Fruit fly (Drosophila melanogaster): ENCODE data around the gene CG32817.

The CG32817 gene

DNA sequence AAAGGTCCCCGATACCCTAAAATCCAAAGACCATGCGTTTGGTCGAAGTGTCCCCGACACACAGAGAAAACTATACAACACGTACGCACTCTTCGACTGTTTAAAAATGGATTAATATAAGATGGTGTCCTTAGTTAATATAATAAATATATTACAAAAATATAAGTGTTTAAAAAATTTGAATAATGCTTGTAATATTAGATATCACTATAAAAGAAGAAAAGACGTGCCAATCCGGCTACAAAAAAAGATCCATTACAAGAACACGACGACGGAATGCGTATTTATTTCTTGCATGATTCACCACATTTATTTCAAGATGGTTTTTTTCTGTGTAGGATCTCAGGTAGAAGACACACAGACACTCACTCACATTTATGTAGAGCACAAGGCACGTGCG is 21.1 kb upstream of the CG32817 start (continued):
- peak; percentile 11 for TF ChIP-seq stwl (tag; optimal IDR thresholded peaks at IDR 0.05)
- no peak for TF ChIP-seq Sry-β (GFP tag; optimal IDR thresholded peaks at IDR 0.05)
- TF ChIP-seq nerfin-2 (GFP tag; IDR thresholded peaks at IDR 0.05; ENCODE audit: partially characterized antibody), result no peak
- no peak for TF ChIP-seq fru (optimal IDR thresholded peaks at IDR 0.05)
- peak; percentile 52; the same call in 2 of the 3 replicates for TF ChIP-seq row (GFP tag; IDR thresholded peaks at IDR 0.05)
- peak; percentile 60 for TF ChIP-seq nmo (GFP tag; optimal IDR thresholded peaks at IDR 0.05)
- peak; percentile 44 for TF ChIP-seq CG7839 (tag; optimal IDR thresholded peaks at IDR 0.05)
- no peak for TF ChIP-seq Bteb2 (GFP tag; optimal IDR thresholded peaks at IDR 0.05)
- peak; percentile 56 for TF ChIP-seq trem (tag; optimal IDR thresholded peaks at IDR 0.05)
- TF ChIP-seq hkb (optimal IDR thresholded peaks at IDR 0.05), result no peak
- TF ChIP-seq hkb (GFP tag; IDR thresholded peaks at IDR 0.05), result no peak
- no peak for TF ChIP-seq CG2120 (GFP tag; optimal IDR thresholded peaks at IDR 0.05)
- TF ChIP-seq h (optimal IDR thresholded peaks at IDR 0.05), result no peak
- TF ChIP-seq lola (GFP tag; optimal IDR thresholded peaks at IDR 0.05), result peak in 1 of 3 experiments; percentile 80
- peak; percentile 24 for TF ChIP-seq Oli (tag; optimal IDR thresholded peaks at IDR 0.05)
- no peak for TF ChIP-seq HmgD (GFP tag; optimal IDR thresholded peaks at IDR 0.05)
- peak in 1 of 2 experiments; percentile 36 for TF ChIP-seq bsh (GFP tag; optimal IDR thresholded peaks at IDR 0.05)
- 0 out of 2 replicates have a peak, but pooled peaks have one; percentile 11 for TF ChIP-seq CG17328 (GFP tag; IDR thresholded peaks at IDR 0.05)
- no peak for TF ChIP-seq CG7745 (tag; optimal IDR thresholded peaks at IDR 0.05)
- peak; percentile 9 for TF ChIP-seq Sox100B (GFP tag; optimal IDR thresholded peaks at IDR 0.05)
- no peak for TF ChIP-seq Atf3 (GFP tag; optimal IDR thresholded peaks at IDR 0.05)
- TF ChIP-seq CG15696 (tag; optimal IDR thresholded peaks at IDR 0.05), result peak; percentile 92
- TF ChIP-seq gem (tag; optimal IDR thresholded peaks at IDR 0.05), result peak; percentile 72
- TF ChIP-seq sens (GFP tag), result peak; percentile 61
- TF ChIP-seq CG13894 (tag; optimal IDR thresholded peaks at IDR 0.05), result no peak
- peak; percentile 63 for TF ChIP-seq phol (tag; optimal IDR thresholded peaks at IDR 0.05)
- no peak for TF ChIP-seq Six4 (GFP tag; optimal IDR thresholded peaks at IDR 0.05)
- TF ChIP-seq CG10209 (GFP tag; optimal IDR thresholded peaks at IDR 0.05), result peak; percentile 33
- no peak for TF ChIP-seq ken (GFP tag; IDR thresholded peaks at IDR 0.05)
- TF ChIP-seq CG10267 (tag; optimal IDR thresholded peaks at IDR 0.05), result peak; percentile 68
- TF ChIP-seq zen (tag; optimal IDR thresholded peaks at IDR 0.05), result peak; percentile 76

DNA sequence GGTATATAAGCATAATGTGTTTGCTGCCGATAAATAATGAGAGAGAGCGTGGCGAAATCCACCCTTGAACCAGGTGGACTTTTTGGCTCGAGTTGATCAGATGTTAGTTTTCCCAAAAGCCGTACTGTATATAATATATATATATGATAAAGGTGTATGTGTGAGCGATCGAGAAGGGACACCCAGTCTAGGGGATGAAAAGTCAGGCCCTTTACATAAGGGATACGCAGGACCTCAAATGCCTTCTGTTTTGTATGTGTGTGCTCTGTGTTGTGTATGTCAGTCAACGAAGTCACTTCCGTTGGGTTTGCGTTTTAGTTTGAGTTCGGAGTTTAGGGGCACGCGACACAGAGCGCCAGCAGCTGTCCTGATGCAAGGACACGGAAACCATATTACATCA is 18.4 kb upstream of the CG32817 start, which contains the start of gene ase:
Gene ase, plus strand, starts transcription at position 301 of the 400 bp plus-strand sequence.
- TF ChIP-seq sens (GFP tag), result peak; percentile 12
- TF ChIP-seq cg (GFP tag; optimal IDR thresholded peaks at IDR 0.05), result peak; percentile 32
- no peak for TF ChIP-seq CG17328 (GFP tag; IDR thresholded peaks at IDR 0.05)
- peak; percentile 39; the same call in 1 of the 3 replicates for TF ChIP-seq ase (GFP tag; IDR thresholded peaks at IDR 0.05)
- TF ChIP-seq pros (GFP tag; optimal IDR thresholded peaks at IDR 0.05), result peak; percentile 24

DNA sequence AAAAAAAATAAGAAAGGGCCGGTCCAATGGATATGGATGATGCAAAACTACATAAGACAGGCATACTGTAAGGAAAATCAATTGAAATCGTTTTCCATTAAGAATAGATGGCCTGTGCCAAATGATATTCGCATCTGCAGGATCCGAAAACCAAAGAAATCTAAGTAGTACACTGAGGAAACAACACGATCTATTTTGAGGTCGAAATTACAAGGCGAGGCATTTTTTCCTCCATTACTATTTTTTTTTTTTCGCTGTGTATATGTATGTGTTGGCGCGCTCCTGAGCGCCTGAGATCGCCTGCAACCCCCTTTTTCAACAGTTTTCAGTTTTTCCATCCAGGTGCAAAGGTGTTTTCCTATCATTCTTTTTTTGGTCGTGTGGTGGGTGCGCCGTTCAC is 14.9 kb upstream of the CG32817 start:
- no peak for TF ChIP-seq CG2712 (tag; optimal IDR thresholded peaks at IDR 0.05)
- TF ChIP-seq cwo (GFP tag; optimal IDR thresholded peaks at IDR 0.05), result no peak
- no peak for TF ChIP-seq C15 (GFP tag; IDR thresholded peaks at IDR 0.05)
- no peak for TF ChIP-seq CG17186 (GFP tag; optimal IDR thresholded peaks at IDR 0.05)
- TF ChIP-seq nerfin-1 (tag; optimal IDR thresholded peaks at IDR 0.05), result no peak
- no peak for TF ChIP-seq twi (tag; optimal IDR thresholded peaks at IDR 0.05)
- no peak for TF ChIP-seq B-H1 (GFP tag; IDR thresholded peaks at IDR 0.05)
- no peak for TF ChIP-seq ac (GFP tag; optimal IDR thresholded peaks at IDR 0.05)
- no peak for TF ChIP-seq CG10565 (GFP tag; optimal IDR thresholded peaks at IDR 0.05)
- no peak for TF ChIP-seq CG30431 (GFP tag; optimal IDR thresholded peaks at IDR 0.05)
- no peak for TF ChIP-seq CG12744 (GFP tag; optimal IDR thresholded peaks at IDR 0.05)
- TF ChIP-seq sug (tag; optimal IDR thresholded peaks at IDR 0.05), result no peak
- TF ChIP-seq dmrt11E (tag; optimal IDR thresholded peaks at IDR 0.05), result peak; percentile 22
- 0 out of 3 replicates have a peak, but pooled peaks have one; percentile 11 for TF ChIP-seq otp (GFP tag; IDR thresholded peaks at IDR 0.05)
- TF ChIP-seq Poxn (GFP tag; IDR thresholded peaks at IDR 0.05), result no peak
- no peak for TF ChIP-seq shn (GFP tag; optimal IDR thresholded peaks at IDR 0.05)
- TF ChIP-seq CG2875 (GFP tag; optimal IDR thresholded peaks at IDR 0.05), result no peak

All from whole organism, embryonic.